Fruit fly (Drosophila melanogaster) whole organism, embryonic: ENCODE measurements around the gene Eig71Ec.
A peak's percentile ranks its signal among the peaks of the same experiment; 100 is the strongest.

Experiments
- Adf1 ChIP-seq: fragments of 200-800 bp; sonication (Bioruptor generic); IDR thresholded peaks from 2 replicates; pipeline ENCODE4 v1.3.6; 2022; ENCODE audit warnings: missing biosample characterization, missing genetic modification characterization
- BEAF-32 ChIP-seq: fragments of 200-800 bp; sonication (Bioruptor generic); optimal IDR thresholded peaks from 3 replicates; lab custom pipeline; 2017; ENCODE audit warnings: missing biosample characterization, missing genetic modification characterization, mild to moderate bottlenecking, moderate library complexity, missing genetic modification reagents
- Blimp-1 ChIP-seq: fragments of 200-800 bp; sonication (Bioruptor generic); optimal IDR thresholded peaks from 3 replicates; lab custom pipeline; 2018; ENCODE audit warnings: missing biosample characterization, missing genetic modification characterization, mild to moderate bottlenecking, moderate library complexity, missing genetic modification reagents
- C15 ChIP-seq: fragments of 200-800 bp; sonication (Bioruptor generic); IDR thresholded peaks from 3 replicates; pipeline ENCODE4 v1.3.6; 2022; ENCODE audit warnings: missing biosample characterization, missing genetic modification characterization
- CG11085 ChIP-seq: fragments of 200-800 bp; sonication (Bioruptor generic); IDR thresholded peaks from 2 replicates; pipeline ENCODE4 v1.3.6; 2022; ENCODE audit warnings: missing biosample characterization, missing genetic modification characterization
- CG12071 ChIP-seq: fragments of 200-800 bp; sonication (Bioruptor generic); optimal IDR thresholded peaks from 3 replicates; lab custom pipeline; 2018; ENCODE audit warnings: missing biosample characterization, mild to moderate bottlenecking, missing genetic modification characterization
- CG13123 ChIP-seq: fragments of 200-800 bp; sonication (Bioruptor generic); optimal IDR thresholded peaks from 2 replicates; lab custom pipeline; 2016; ENCODE audit warnings: missing biosample characterization, missing genetic modification characterization
- CG13287 ChIP-seq: fragments of 200-800 bp; sonication (Bioruptor generic); IDR thresholded peaks from 2 replicates; pipeline ENCODE4 v1.3.6; 2022; ENCODE audit warnings: missing biosample characterization, missing genetic modification characterization; ENCODE audit not compliant: partially characterized antibody
- CG15011 ChIP-seq: fragments of 200-800 bp; sonication (Bioruptor generic); optimal IDR thresholded peaks from 3 replicates; lab custom pipeline; 2018; ENCODE audit warnings: missing biosample characterization, mild to moderate bottlenecking, missing genetic modification characterization
- CG15696 ChIP-seq: fragments of 200-800 bp; sonication (Bioruptor generic); optimal IDR thresholded peaks from 2 replicates; lab custom pipeline; 2019; ENCODE audit warnings: missing biosample characterization, mild to moderate bottlenecking, missing genetic modification characterization, moderate library complexity
- CG1792 ChIP-seq: fragments of 200-800 bp; sonication (Bioruptor generic); optimal IDR thresholded peaks from 2 replicates; lab custom pipeline; 2016; ENCODE audit warnings: missing biosample characterization, missing genetic modification characterization
- CG18764 ChIP-seq: fragments of 200-800 bp; sonication (Bioruptor generic); optimal IDR thresholded peaks from 3 replicates; lab custom pipeline; 2016; ENCODE audit warnings: missing biosample characterization, missing genetic modification characterization
- CG3065 ChIP-seq: fragments of 200-800 bp; sonication (Bioruptor generic); optimal IDR thresholded peaks from 2 replicates; lab custom pipeline; 2016; ENCODE audit warnings: missing biosample characterization, missing genetic modification characterization
- CG3847 ChIP-seq: fragments of 200-800 bp; sonication (Bioruptor generic); IDR thresholded peaks from 2 replicates; pipeline ENCODE4 v1.3.6; 2022; ENCODE audit warnings: missing biosample characterization, missing genetic modification characterization
- CG4820 ChIP-seq: fragments of 200-800 bp; sonication (Bioruptor generic); optimal IDR thresholded peaks from 3 replicates; lab custom pipeline; 2016; ENCODE audit warnings: missing biosample characterization, missing genetic modification characterization
- CG6272 ChIP-seq: fragments of 200-800 bp; sonication (Bioruptor generic); IDR thresholded peaks from 2 replicates; pipeline ENCODE4 v1.3.6; 2022; ENCODE audit warnings: missing biosample characterization, missing genetic modification characterization
- CG6791 ChIP-seq: fragments of 200-800 bp; sonication (Bioruptor generic); IDR thresholded peaks from 3 replicates; pipeline ENCODE4 v1.3.6; 2022; ENCODE audit warnings: missing biosample characterization, missing genetic modification characterization; ENCODE audit not compliant: partially characterized antibody
- CG7372 ChIP-seq: fragments of 200-800 bp; sonication (Bioruptor generic); IDR thresholded peaks from 2 replicates; pipeline ENCODE4 v1.3.6; 2022; ENCODE audit warnings: missing biosample characterization, missing genetic modification characterization
- CG7987 ChIP-seq: fragments of 200-800 bp; sonication (Bioruptor generic); optimal IDR thresholded peaks from 2 replicates; lab custom pipeline; 2018; ENCODE audit warnings: missing biosample characterization, mild to moderate bottlenecking, missing genetic modification characterization, moderate library complexity
- CG8359 ChIP-seq: fragments of 200-800 bp; sonication (Bioruptor generic); optimal IDR thresholded peaks from 2 replicates; lab custom pipeline; 2017; ENCODE audit warnings: missing biosample characterization, mild to moderate bottlenecking, missing genetic modification characterization, borderline replicate concordance
- CkIIα-i1 ChIP-seq: fragments of 200-800 bp; sonication (Bioruptor generic); IDR thresholded peaks from 2 replicates; pipeline ENCODE4 v1.3.6; 2022; ENCODE audit warnings: missing biosample characterization, missing genetic modification characterization
- D ChIP-seq, 2 experiments: fragments of 200-800 bp in 1 of 2; fragments of >200 bp in 1 of 2; sonication (Bioruptor generic) in 1 of 2; optimal IDR thresholded peaks; 2 replicates in 1 of 2; 3 replicates in 1 of 2; lab custom pipeline; 2017; ENCODE audit warnings: mild to moderate bottlenecking in 1 of 2, missing biosample characterization in 1 of 2, missing genetic modification characterization in 1 of 2, missing genetic modification reagents in 1 of 2
- E2f2 ChIP-seq: fragments of 200-800 bp; sonication (Bioruptor generic); IDR thresholded peaks from 2 replicates; pipeline ENCODE4 v1.3.6; 2022; ENCODE audit warnings: missing biosample characterization, missing genetic modification characterization
- Elba2 ChIP-seq: fragments of 200-800 bp; sonication (Bioruptor generic); optimal IDR thresholded peaks from 3 replicates; lab custom pipeline; 2016; ENCODE audit warnings: missing biosample characterization, missing genetic modification characterization
- Ets65A ChIP-seq: fragments of 200-800 bp; sonication (Bioruptor generic); peaks from one replicate; lab custom pipeline; 2016; ENCODE audit warnings: missing biosample characterization, missing genetic modification characterization
- HLH4C ChIP-seq: fragments of 200-800 bp; sonication (Bioruptor generic); IDR thresholded peaks from 3 replicates; pipeline ENCODE4 v1.3.6; 2022; ENCODE audit warnings: missing biosample characterization, missing genetic modification characterization; ENCODE audit not compliant: partially characterized antibody
- Hand ChIP-seq: fragments of 200-800 bp; sonication (Bioruptor generic); optimal IDR thresholded peaks from 2 replicates; lab custom pipeline; 2017; ENCODE audit warnings: mild to moderate bottlenecking, missing biosample characterization, missing genetic modification reagents, missing genetic modification characterization
- Hsf ChIP-seq: fragments of 200-800 bp; sonication (Bioruptor generic); optimal IDR thresholded peaks from 3 replicates; lab custom pipeline; 2016; ENCODE audit warnings: missing biosample characterization, missing genetic modification characterization
- Lpt ChIP-seq: fragments of >200 bp; optimal IDR thresholded peaks from 2 replicates; lab custom pipeline; 2018; ENCODE audit warnings: missing biosample characterization, missing genetic modification characterization
- MESR4 ChIP-seq: fragments of 200-800 bp; sonication (Bioruptor generic); optimal IDR thresholded peaks from 2 replicates; lab custom pipeline; 2018; ENCODE audit warnings: missing biosample characterization, mild to moderate bottlenecking, missing genetic modification characterization, moderate library complexity
- YL-1 ChIP-seq: fragments of 200-800 bp; sonication (Bioruptor generic); optimal IDR thresholded peaks from 3 replicates; lab custom pipeline; 2017; ENCODE audit warnings: missing biosample characterization, mild to moderate bottlenecking, missing genetic modification characterization
- aop ChIP-seq: fragments of 200-800 bp; sonication (Bioruptor generic); IDR thresholded peaks from 2 replicates; pipeline ENCODE4 v1.3.6; 2022; ENCODE audit warnings: missing biosample characterization, missing genetic modification characterization
- ara ChIP-seq: fragments of 200-800 bp; sonication (Bioruptor generic); IDR thresholded peaks from 2 replicates; pipeline ENCODE4 v1.3.6; 2022; ENCODE audit warnings: missing biosample characterization, missing genetic modification characterization
- croc ChIP-seq: fragments of 200-800 bp; sonication (Bioruptor generic); conservative IDR thresholded peaks from 3 replicates; pipeline ENCODE4 v1.3.6; 2022; ENCODE audit warnings: missing biosample characterization, missing genetic modification characterization
- dan ChIP-seq: fragments of 200-800 bp; sonication (Bioruptor generic); IDR thresholded peaks from 2 replicates; pipeline ENCODE4 v1.3.6; 2022; ENCODE audit warnings: missing biosample characterization, missing genetic modification characterization
- dm ChIP-seq: fragments of 200-800 bp; sonication (Bioruptor generic); optimal IDR thresholded peaks from 3 replicates; lab custom pipeline; 2016; ENCODE audit warnings: missing biosample characterization, missing genetic modification characterization
- dpn ChIP-seq, 2 experiments: fragments of 200-800 bp; sonication (Bioruptor generic); optimal IDR thresholded peaks; 3 replicates each; lab custom pipeline; 2016; ENCODE audit warnings: missing biosample characterization in 2 of 2, missing genetic modification characterization in 2 of 2
- ems ChIP-seq: fragments of 200-800 bp; sonication (Bioruptor generic); optimal IDR thresholded peaks from 3 replicates; lab custom pipeline; 2016; ENCODE audit warnings: missing biosample characterization, missing genetic modification characterization
- gem ChIP-seq: fragments of 200-800 bp; sonication (Bioruptor generic); optimal IDR thresholded peaks from 2 replicates; lab custom pipeline; 2019; ENCODE audit warnings: missing biosample characterization, mild to moderate bottlenecking, missing genetic modification characterization, moderate library complexity
- kah ChIP-seq: fragments of 200-800 bp; sonication (Bioruptor generic); optimal IDR thresholded peaks from 2 replicates; lab custom pipeline; 2018; ENCODE audit warnings: missing biosample characterization, mild to moderate bottlenecking, missing genetic modification characterization
- lmd ChIP-seq: fragments of 200-800 bp; sonication (Bioruptor generic); IDR thresholded peaks from 2 replicates; pipeline ENCODE4 v1.3.6; 2022; ENCODE audit warnings: missing biosample characterization, missing genetic modification characterization
- pfk ChIP-seq: fragments of 200-800 bp; sonication (Bioruptor generic); optimal IDR thresholded peaks from 2 replicates; lab custom pipeline; 2018; ENCODE audit warnings: missing biosample characterization, mild to moderate bottlenecking, missing genetic modification characterization, moderate library complexity
- pita ChIP-seq: fragments of 200-800 bp; sonication (Bioruptor generic); optimal IDR thresholded peaks from 2 replicates; lab custom pipeline; 2017; ENCODE audit warnings: missing biosample characterization, mild to moderate bottlenecking, missing genetic modification characterization
- pzg ChIP-seq: fragments of 200-800 bp; sonication (Bioruptor generic); optimal IDR thresholded peaks from 3 replicates; lab custom pipeline; 2018; ENCODE audit warnings: missing biosample characterization, mild to moderate bottlenecking, missing genetic modification characterization, moderate library complexity
- run ChIP-seq: fragments of 200-800 bp; sonication (Bioruptor generic); optimal IDR thresholded peaks from 3 replicates; lab custom pipeline; 2018; ENCODE audit warnings: missing biosample characterization, mild to moderate bottlenecking, missing genetic modification characterization
- slou ChIP-seq: fragments of 200-800 bp; sonication (Bioruptor generic); optimal IDR thresholded peaks from 3 replicates; lab custom pipeline; 2016; ENCODE audit warnings: missing biosample characterization, missing genetic modification characterization
- sqz ChIP-seq: fragments of 200-800 bp; sonication (Bioruptor generic); optimal IDR thresholded peaks from 3 replicates; lab custom pipeline; 2018; ENCODE audit warnings: missing biosample characterization, mild to moderate bottlenecking, missing genetic modification characterization
- ssp ChIP-seq: fragments of 200-800 bp; sonication (Bioruptor generic); IDR thresholded peaks from 2 replicates; pipeline ENCODE4 v1.3.6; 2022; ENCODE audit warnings: missing biosample characterization, missing genetic modification characterization
- zen2 ChIP-seq: fragments of 200-800 bp; sonication (Bioruptor generic); IDR thresholded peaks from 3 replicates; pipeline ENCODE4 v1.3.6; 2022; ENCODE audit warnings: missing biosample characterization, missing genetic modification characterization; ENCODE audit not compliant: partially characterized antibody

Eig71Ec gene

dm6 chr3L:15625676-15626414, 26.2 kb downstream of the Eig71Ec start (continued):
- TF ChIP-seq sqz (GFP tag; lab: Kevin White, UChicago) (peak; percentile 71), BEAF-32 (GFP tag; lab: Kevin White, UChicago) (no peak), E2f2 (peak; percentile 90), MESR4 (GFP tag; lab: Kevin White, UChicago) (no peak), Hsf (GFP tag; lab: Kevin White, UChicago) (peak; percentile 69), Ets65A (GFP tag; lab: Kevin White, UChicago) (peak; percentile 39), CG11085 (GFP tag; lab: Robert Waterston, UW) (peak; percentile 55; the same call in 1 of the 2 replicates), Adf1 (GFP tag; lab: Robert Waterston, UW) (peak; percentile 59; the same call in 1 of the 2 replicates), CG12071 (GFP tag; lab: Kevin White, UChicago) (peak; percentile 77), CG18764 (peak; percentile 68), aop (GFP tag; lab: Robert Waterston, UW) (peak; percentile 28; the same call in 1 of the 2 replicates), kah (GFP tag; lab: Kevin White, UChicago) (peak; percentile 52), CG8359 (GFP tag; lab: Kevin White, UChicago) (peak; percentile 56), croc (GFP tag; lab: Robert Waterston, UW) (peak; percentile 84), CG13287 (GFP tag; lab: Robert Waterston, UW) (no peak; the same call in 1 of the 2 replicates), YL-1 (GFP tag; lab: Kevin White, UChicago) (peak; percentile 66), HLH4C (no peak), gem (peak; percentile 98), zen2 (GFP tag; lab: Robert Waterston, UW) (no peak), ems (peak; percentile 40), ara (GFP tag; lab: Robert Waterston, UW) (peak; percentile 67), C15 (peak; percentile 76; the same call in 2 of the 3 replicates), slou (GFP tag; lab: Kevin White, UChicago) (peak; percentile 81), lmd (peak; percentile 93), CG7987 (GFP tag; lab: Kevin White, UChicago) (peak; percentile 81), CG6791 (GFP tag; lab: Robert Waterston, UW) (no peak), pfk (GFP tag; lab: Kevin White, UChicago) (no peak), run (tag; lab: Kevin White, UChicago) (peak; percentile 89), pita (GFP tag; lab: Kevin White, UChicago) (no peak), dan (GFP tag; lab: Robert Waterston, UW) (no peak), CkIIα-i1 (GFP tag; lab: Robert Waterston, UW) (no peak), pzg (peak; percentile 20), CG13123 (GFP tag; lab: Kevin White, UChicago) (no peak), dpn (GFP tag; optimal IDR thresholded peaks at IDR 0.05; lab: Kevin White, UChicago) (peak; percentile 57 to 71), CG15696 (tag; lab: Kevin White, UChicago) (peak; percentile 50), Blimp-1 (GFP tag; lab: Kevin White, UChicago) (peak; percentile 95), Hand (GFP tag; lab: Kevin White, UChicago) (peak; percentile 83), CG15011 (GFP tag; lab: Kevin White, UChicago) (peak; percentile 88), Elba2 (GFP tag; lab: Kevin White, UChicago) (no peak), CG1792 (GFP tag; lab: Kevin White, UChicago) (no peak), dm (GFP tag; lab: Kevin White, UChicago) (no peak), D (optimal IDR thresholded peaks at IDR 0.05; lab: Kevin White, UChicago) (no peak), D (GFP tag; optimal IDR thresholded peaks at IDR 0.05; lab: Kevin White, UChicago) (peak; percentile 92), CG6272 (GFP tag; lab: Robert Waterston, UW) (no peak), CG7372 (peak; percentile 87), Lpt (GFP tag; lab: Kevin White, UChicago) (no peak), CG4820 (GFP tag; lab: Kevin White, UChicago) (peak; percentile 89), CG3065 (GFP tag; lab: Kevin White, UChicago) (peak; percentile 57), CG3847 (GFP tag; lab: Robert Waterston, UW) (peak; percentile 77), ssp (peak; percentile 79)
